Fruit fly (Drosophila melanogaster): ENCODE data around the gene CG31674.

- TF ChIP-seq Nf-YC (tag; optimal IDR thresholded peaks at IDR 0.05) (no peak), CG18619 (GFP tag; optimal IDR thresholded peaks at IDR 0.05) (no peak)
Observed at dm6 chr2L:20806619-20807018, 24.4 kb upstream of the CG31674 start.

Data from whole organism, embryonic.